Worm (Caenorhabditis elegans) whole organism, L4/young adult: ENCODE measurements around the gene twk-2.

Source experiments
- W03F9.2 ChIP-seq: fragments of 150-350 bp; optimal IDR thresholded peaks from 2 replicates; lab custom pipeline; 2014; ENCODE audit warnings: missing biosample characterization, missing genetic modification characterization
- dao-5 ChIP-seq: sonication (generic microtip); optimal IDR thresholded peaks from 2 replicates; lab custom pipeline; 2016; ENCODE audit warnings: missing genotype, missing genetic modification characterization, moderate library complexity, missing compliant biosample characterization
- him-1 ChIP-seq: sonication (generic microtip); optimal IDR thresholded peaks from 2 replicates; lab custom pipeline; 2016; ENCODE audit warnings: missing genotype, missing genetic modification reagents, missing genetic modification characterization, missing compliant biosample characterization

DNA sequence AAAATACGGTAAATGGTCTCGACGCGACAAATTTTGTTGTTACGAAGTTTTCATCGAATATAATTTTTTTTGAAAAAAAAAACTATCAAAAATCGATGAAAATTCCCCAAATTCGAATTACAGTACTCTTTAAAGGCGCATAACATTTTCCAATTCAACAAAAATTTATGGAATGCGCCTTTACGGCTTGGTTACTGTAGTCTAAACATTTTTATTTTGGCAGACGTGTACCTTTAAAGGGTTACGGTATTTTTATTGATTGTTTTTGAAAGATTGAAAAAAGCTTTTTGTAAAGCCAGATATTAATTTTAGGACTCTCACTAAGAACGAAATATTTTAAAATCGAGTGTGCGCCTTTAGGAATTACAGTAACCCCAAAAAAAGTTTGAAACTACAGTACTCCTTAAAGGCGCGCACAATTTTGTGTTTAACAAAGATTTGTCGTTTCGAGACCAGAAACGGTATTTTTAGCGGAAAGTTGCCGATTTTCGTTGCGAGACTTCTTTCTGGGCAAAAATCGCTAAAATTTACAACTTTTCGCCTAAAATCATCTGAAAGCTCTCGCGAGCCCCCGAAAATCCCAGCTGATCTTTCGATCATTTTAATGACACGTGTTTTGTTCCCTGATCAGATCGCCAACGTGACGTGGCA lies 21.2 kb upstream of the twk-2 start:
- TF ChIP-seq dao-5 (tag; lab: Kevin White, UChicago) (no peak), W03F9.2 (no peak), him-1 (tag; lab: Kevin White, UChicago) (no peak)
